Worm (Caenorhabditis elegans): Measurements from ENCODE around the gene ins-9.
A peak's percentile ranks its signal among the peaks of the same experiment; 100 is the strongest.

Gene ins-9

ce11 chrX:8835405-8835804 is 31.1 kb downstream of the ins-9 start, which contains the start of gene sec-15:
TSS of gene sec-15 (minus strand) at chrX:8835715.
- no peak for TF ChIP-seq fos-1 (tag; optimal IDR thresholded peaks at IDR 0.05)
- TF ChIP-seq nhr-12 (tag; optimal IDR thresholded peaks at IDR 0.05): no peak
- TF ChIP-seq mab-5 (tag; optimal IDR thresholded peaks at IDR 0.05): no peak
- TF ChIP-seq C34F6.9 (tag; optimal IDR thresholded peaks at IDR 0.05): no peak
- TF ChIP-seq ztf-11 (tag; optimal IDR thresholded peaks at IDR 0.05): no peak
- TF ChIP-seq unc-39 (tag; optimal IDR thresholded peaks at IDR 0.05): no peak
- no peak for TF ChIP-seq lin-11 (tag; optimal IDR thresholded peaks at IDR 0.05)
- no peak for TF ChIP-seq ceh-16 (tag; optimal IDR thresholded peaks at IDR 0.05)
- no peak for TF ChIP-seq nhr-129 (tag; optimal IDR thresholded peaks at IDR 0.05)
- no peak for TF ChIP-seq ama-1 (optimal IDR thresholded peaks at IDR 0.05)
- no peak for TF ChIP-seq elt-3 (tag; optimal IDR thresholded peaks at IDR 0.05)
- TF ChIP-seq ceh-82 (tag; optimal IDR thresholded peaks at IDR 0.05): no peak
- no peak for TF ChIP-seq nhr-77 (tag; optimal IDR thresholded peaks at IDR 0.05)
- TF ChIP-seq lin-13 (GFP tag; optimal IDR thresholded peaks at IDR 0.05): no peak
- TF ChIP-seq skn-1 (tag; optimal IDR thresholded peaks at IDR 0.05): no peak
- no peak for TF ChIP-seq mdl-1 (tag; optimal IDR thresholded peaks at IDR 0.05)
- TF ChIP-seq mbf-1 (tag; optimal IDR thresholded peaks at IDR 0.05): no peak
- TF ChIP-seq egl-27 (tag; optimal IDR thresholded peaks at IDR 0.05): no peak
- TF ChIP-seq crh-2 (tag; optimal IDR thresholded peaks at IDR 0.05): no peak
- TF ChIP-seq dmd-4 (tag; optimal IDR thresholded peaks at IDR 0.05): no peak

DNA sequence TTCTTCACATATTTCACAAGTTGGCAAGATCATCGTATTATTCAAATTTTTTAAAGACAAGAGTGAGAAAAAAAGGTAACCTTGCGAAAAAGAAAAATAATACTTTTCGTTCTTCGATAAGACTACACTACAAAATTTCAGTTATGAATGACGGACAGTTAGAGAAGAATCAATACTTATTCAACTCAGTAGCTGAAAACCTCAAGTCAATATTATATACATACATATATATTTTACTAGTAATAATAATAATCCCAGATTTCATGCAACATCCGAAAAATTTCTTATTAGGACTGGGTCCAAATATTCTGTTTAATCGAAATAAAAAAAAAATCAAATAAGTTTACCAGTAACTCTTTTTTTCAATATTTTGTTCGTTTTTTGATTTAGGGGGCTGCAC is 35.3 kb downstream of the ins-9 start, which contains the start of gene C28G1.6:
Gene C28G1.6, minus strand, starts transcription at position 101 of the 400 bp plus-strand sequence.
- TF ChIP-seq fos-1 (tag; optimal IDR thresholded peaks at IDR 0.05) (peak; percentile 11), Y55F3AM.14 (GFP tag; optimal IDR thresholded peaks at IDR 0.05) (no peak), snpc-4 (tag; optimal IDR thresholded peaks at IDR 0.05) (no peak), nhr-12 (tag; optimal IDR thresholded peaks at IDR 0.05) (no peak)

DNA sequence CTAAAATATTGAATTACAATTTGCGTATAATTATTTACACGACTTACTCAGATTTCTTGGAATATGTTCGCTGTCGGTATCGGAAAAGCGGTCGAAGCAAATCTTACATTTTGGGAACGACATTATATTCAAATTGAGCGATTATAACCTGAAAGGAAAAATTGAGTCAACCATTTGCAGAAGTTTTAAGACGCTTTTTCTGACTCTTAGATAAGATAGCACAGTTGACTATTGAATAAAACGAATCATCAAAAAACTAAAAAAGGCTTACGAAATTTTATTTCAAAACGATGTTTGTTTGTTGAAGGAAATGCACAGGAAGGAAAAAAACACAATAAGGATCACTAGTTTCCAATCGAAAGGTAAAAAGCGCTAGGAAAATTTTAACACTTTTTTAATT is 38.1 kb downstream of the ins-9 start, which contains the start of gene rcs-1:
Gene rcs-1, minus strand, starts transcription at position 176 of the 400 bp plus-strand sequence.
- TF ChIP-seq lin-11 (tag; optimal IDR thresholded peaks at IDR 0.05) (no peak), fos-1 (tag; optimal IDR thresholded peaks at IDR 0.05) (peak; percentile 71)

- no peak for TF ChIP-seq C34F6.9 (tag; optimal IDR thresholded peaks at IDR 0.05)
- TF ChIP-seq R02D3.7 (tag; optimal IDR thresholded peaks at IDR 0.05): no peak
- no peak for TF ChIP-seq Y55F3AM.14 (GFP tag; optimal IDR thresholded peaks at IDR 0.05)
- no peak for TF ChIP-seq nhr-23 (tag; optimal IDR thresholded peaks at IDR 0.05)
- no peak for TF ChIP-seq ceh-16 (tag; optimal IDR thresholded peaks at IDR 0.05)
- no peak for TF ChIP-seq gmeb-1 (tag; optimal IDR thresholded peaks at IDR 0.05)
- no peak for TF ChIP-seq dmd-4 (tag; optimal IDR thresholded peaks at IDR 0.05)
- TF ChIP-seq mab-5 (tag; optimal IDR thresholded peaks at IDR 0.05): no peak
- no peak for TF ChIP-seq ama-1 (optimal IDR thresholded peaks at IDR 0.05)
- TF ChIP-seq ztf-4 (tag; optimal IDR thresholded peaks at IDR 0.05): no peak
- TF ChIP-seq nhr-77 (tag; optimal IDR thresholded peaks at IDR 0.05): no peak
- TF ChIP-seq peb-1 (tag; optimal IDR thresholded peaks at IDR 0.05): no peak
- TF ChIP-seq nhr-129 (tag; optimal IDR thresholded peaks at IDR 0.05): peak; percentile 8
- TF ChIP-seq unc-39 (tag; optimal IDR thresholded peaks at IDR 0.05): no peak
- TF ChIP-seq nhr-10 (tag; optimal IDR thresholded peaks at IDR 0.05): no peak
- TF ChIP-seq lsy-2 (tag; optimal IDR thresholded peaks at IDR 0.05): no peak
- no peak for TF ChIP-seq mdl-1 (tag; optimal IDR thresholded peaks at IDR 0.05)
- TF ChIP-seq ztf-11 (tag; optimal IDR thresholded peaks at IDR 0.05): no peak
- TF ChIP-seq nhr-237 (tag; optimal IDR thresholded peaks at IDR 0.05): no peak
- TF ChIP-seq snpc-4 (tag; optimal IDR thresholded peaks at IDR 0.05): no peak
- TF ChIP-seq sma-3 (GFP tag; optimal IDR thresholded peaks at IDR 0.05): no peak
- no peak for TF ChIP-seq aly-2 (tag; optimal IDR thresholded peaks at IDR 0.05)
- TF ChIP-seq F13H6.1 (tag; optimal IDR thresholded peaks at IDR 0.05): peak; percentile 14
- no peak for TF ChIP-seq alr-1 (tag; optimal IDR thresholded peaks at IDR 0.05)
- TF ChIP-seq nhr-6 (tag; optimal IDR thresholded peaks at IDR 0.05): no peak
- no peak for TF ChIP-seq nhr-12 (tag; optimal IDR thresholded peaks at IDR 0.05)
- TF ChIP-seq lin-13 (GFP tag; optimal IDR thresholded peaks at IDR 0.05): no peak
- TF ChIP-seq elt-1 (tag; optimal IDR thresholded peaks at IDR 0.05): no peak
- no peak for TF ChIP-seq nhr-21 (tag; optimal IDR thresholded peaks at IDR 0.05)
- TF ChIP-seq mbf-1 (tag; optimal IDR thresholded peaks at IDR 0.05): no peak
- TF ChIP-seq nhr-11 (tag; optimal IDR thresholded peaks at IDR 0.05): no peak
- TF ChIP-seq elt-3 (tag; optimal IDR thresholded peaks at IDR 0.05): no peak
- TF ChIP-seq fos-1 (tag; optimal IDR thresholded peaks at IDR 0.05): peak; percentile 96
- no peak for TF ChIP-seq egl-27 (tag; optimal IDR thresholded peaks at IDR 0.05)
- no peak for TF ChIP-seq lin-39 (tag; optimal IDR thresholded peaks at IDR 0.05)
- TF ChIP-seq sma-9 (GFP tag; optimal IDR thresholded peaks at IDR 0.05): peak; percentile 61
- no peak for TF ChIP-seq sma-9 (tag; optimal IDR thresholded peaks at IDR 0.05)
- no peak for TF ChIP-seq zag-1 (tag; optimal IDR thresholded peaks at IDR 0.05)
- TF ChIP-seq ztf-1 (GFP tag; conservative IDR thresholded peaks at IDR 0.05): no peak
- no peak for TF ChIP-seq nhr-25 (tag; optimal IDR thresholded peaks at IDR 0.05)
- no peak for TF ChIP-seq blmp-1 (tag; optimal IDR thresholded peaks at IDR 0.05; ENCODE audit: insufficient read depth)
- no peak for TF ChIP-seq sem-4 (tag; optimal IDR thresholded peaks at IDR 0.05)
- peak; percentile 54 for TF ChIP-seq crh-2 (tag; optimal IDR thresholded peaks at IDR 0.05)
- no peak for TF ChIP-seq skn-1 (tag; optimal IDR thresholded peaks at IDR 0.05)
Measured at ce11 chrX:8824437-8824836, 42.0 kb downstream of the ins-9 start, which contains the start of gene ifd-1. TSS of gene ifd-1 (minus strand) at chrX:8824448.

Measured in whole organism, L2 larva.